Fruit fly (Drosophila melanogaster): ENCODE results near the gene CIAPIN1.

Gene CIAPIN1

dm6 chr2L:14997370-14997769, 41.3 kb downstream of the CIAPIN1 start, which contains the start of gene mol (continued):
- TF ChIP-seq CG2116 (GFP tag; optimal IDR thresholded peaks at IDR 0.05) (no peak), CG8478 (optimal IDR thresholded peaks at IDR 0.05) (no peak), TFAM (GFP tag; optimal IDR thresholded peaks at IDR 0.05) (no peak), Sry-β (GFP tag; optimal IDR thresholded peaks at IDR 0.05) (no peak), ci (GFP tag; IDR thresholded peaks at IDR 0.05) (0 out of 3 replicates have a peak, but pooled peaks have one; percentile 42), Jarid2 (GFP tag; optimal IDR thresholded peaks at IDR 0.05) (peak; percentile 81), CG4617 (GFP tag; optimal IDR thresholded peaks at IDR 0.05; ENCODE audit: borderline replicate concordance) (no peak), Vsx1 (GFP tag; optimal IDR thresholded peaks at IDR 0.05) (no peak)

- TF ChIP-seq ranshi (GFP tag; IDR thresholded peaks at IDR 0.05) (peak; percentile 93), lab (GFP tag; optimal IDR thresholded peaks at IDR 0.05) (peak; percentile 92), CG17568 (GFP tag; optimal IDR thresholded peaks at IDR 0.05) (peak; percentile 76), exex (tag; optimal IDR thresholded peaks at IDR 0.05) (peak; percentile 49), Xbp1 (GFP tag; optimal IDR thresholded peaks at IDR 0.05) (peak; percentile 91), CG10543 (GFP tag; optimal IDR thresholded peaks at IDR 0.05) (peak; percentile 27), CG17802 (tag; optimal IDR thresholded peaks at IDR 0.05) (peak; percentile 70), stwl (tag; optimal IDR thresholded peaks at IDR 0.05) (peak; percentile 58), CG1647 (GFP tag; optimal IDR thresholded peaks at IDR 0.05) (peak; percentile 69), CG12744 (GFP tag; optimal IDR thresholded peaks at IDR 0.05) (no peak), pan (optimal IDR thresholded peaks at IDR 0.05) (no peak), pan (GFP tag; optimal IDR thresholded peaks at IDR 0.05 in 1 of 2, IDR thresholded peaks at IDR 0.05 in 1 of 2) (peak in 1 of 2 experiments; percentile 94), CG14667 (GFP tag; IDR thresholded peaks at IDR 0.05) (peak; percentile 94), CG10274 (GFP tag; optimal IDR thresholded peaks at IDR 0.05) (peak; percentile 42), Usf (GFP tag; optimal IDR thresholded peaks at IDR 0.05) (peak; percentile 53), CG5245 (GFP tag; optimal IDR thresholded peaks at IDR 0.05) (peak; percentile 81), Asciz (GFP tag; optimal IDR thresholded peaks at IDR 0.05) (peak; percentile 92), her (GFP tag; optimal IDR thresholded peaks at IDR 0.05) (peak; percentile 15), Oaz (GFP tag; IDR thresholded peaks at IDR 0.05) (peak; percentile 86), CG4617 (GFP tag; optimal IDR thresholded peaks at IDR 0.05; ENCODE audit: borderline replicate concordance) (peak; percentile 48), CG17612 (GFP tag; IDR thresholded peaks at IDR 0.05) (peak; percentile 68), CG7357 (GFP tag; IDR thresholded peaks at IDR 0.05) (peak; percentile 81), CG6272 (GFP tag; IDR thresholded peaks at IDR 0.05) (peak; percentile 89), Abd-B (GFP tag; optimal IDR thresholded peaks at IDR 0.05) (peak; percentile 90), gcm2 (GFP tag; optimal IDR thresholded peaks at IDR 0.05) (peak; percentile 19), CG2712 (tag; optimal IDR thresholded peaks at IDR 0.05) (peak; percentile 96), dmrt11E (tag; optimal IDR thresholded peaks at IDR 0.05) (peak; percentile 90), NFAT (GFP tag; IDR thresholded peaks at IDR 0.05) (0 out of 2 replicates have a peak, but pooled peaks have one; percentile 22), CG13775 (GFP tag; optimal IDR thresholded peaks at IDR 0.05) (peak; percentile 83), Fer3 (tag; optimal IDR thresholded peaks at IDR 0.05) (peak; percentile 89), HHEX (GFP tag; optimal IDR thresholded peaks at IDR 0.05) (peak; percentile 89), pros (GFP tag; optimal IDR thresholded peaks at IDR 0.05) (peak; percentile 65), jumu (GFP tag; optimal IDR thresholded peaks at IDR 0.05) (no peak), sisA (GFP tag; IDR thresholded peaks at IDR 0.05) (peak; percentile 95), slbo (GFP tag; IDR thresholded peaks at IDR 0.05) (peak; percentile 89), CG12659 (GFP tag; optimal IDR thresholded peaks at IDR 0.05) (peak; percentile 91), tin (GFP tag; optimal IDR thresholded peaks at IDR 0.05) (peak; percentile 87), CG13123 (GFP tag; optimal IDR thresholded peaks at IDR 0.05) (peak; percentile 81), CG7745 (tag; optimal IDR thresholded peaks at IDR 0.05) (peak; percentile 76), pita (GFP tag; optimal IDR thresholded peaks at IDR 0.05) (no peak)
Observed at dm6 chr2L:14995594-14996463, 42.8 kb downstream of the CIAPIN1 start.
